Fruit fly (Drosophila melanogaster): ENCODE results near the gene Taf10b.
A peak's percentile ranks its signal among the peaks of the same experiment; 100 is the strongest.

The Taf10b gene

dm6 chr2L:2754437-2755322 lies 13.0 kb downstream of the Taf10b start (continued):
- TF ChIP-seq Ssrp (tag; optimal IDR thresholded peaks at IDR 0.05): peak; percentile 76
- TF ChIP-seq dati (GFP tag; IDR thresholded peaks at IDR 0.05): no peak
- TF ChIP-seq CG15479 (GFP tag; optimal IDR thresholded peaks at IDR 0.05): peak; percentile 50
- TF ChIP-seq ATbp (GFP tag; optimal IDR thresholded peaks at IDR 0.05): peak; percentile 91
- TF ChIP-seq CHES-1-like (GFP tag; optimal IDR thresholded peaks at IDR 0.05): peak; percentile 89
- TF ChIP-seq tna (GFP tag; IDR thresholded peaks at IDR 0.05; ENCODE audit: partially characterized antibody): no peak
- TF ChIP-seq Pdp1 (GFP tag; optimal IDR thresholded peaks at IDR 0.05): peak; percentile 52 to 70
- peak; percentile 42 for TF ChIP-seq tin (GFP tag; optimal IDR thresholded peaks at IDR 0.05)
- no peak for TF ChIP-seq CG5953 (GFP tag; IDR thresholded peaks at IDR 0.05)
- peak; percentile 92 for TF ChIP-seq CG3281 (GFP tag; optimal IDR thresholded peaks at IDR 0.05)
- TF ChIP-seq ERR (GFP tag; optimal IDR thresholded peaks at IDR 0.05): peak; percentile 0
- peak; percentile 64 for TF ChIP-seq fu2 (GFP tag; optimal IDR thresholded peaks at IDR 0.05)
- TF ChIP-seq Aef1 (GFP tag; IDR thresholded peaks at IDR 0.05): no peak
- no peak for TF ChIP-seq CG4730 (GFP tag; IDR thresholded peaks at IDR 0.05)
- peak; percentile 67 for TF ChIP-seq trem (tag; optimal IDR thresholded peaks at IDR 0.05)
- TF ChIP-seq Hr51 (GFP tag; optimal IDR thresholded peaks at IDR 0.05): peak; percentile 5 to 90
- no peak for TF ChIP-seq pzg (GFP tag; optimal IDR thresholded peaks at IDR 0.05)
- TF ChIP-seq Xrp1 (GFP tag; IDR thresholded peaks at IDR 0.05): no peak
- TF ChIP-seq wdn (GFP tag; IDR thresholded peaks at IDR 0.05): no peak
- peak; percentile 83 for TF ChIP-seq CG9437 (GFP tag; optimal IDR thresholded peaks at IDR 0.05)
- TF ChIP-seq BEAF-32 (GFP tag; optimal IDR thresholded peaks at IDR 0.05): no peak
- TF ChIP-seq CG12942 (GFP tag; optimal IDR thresholded peaks at IDR 0.05): peak; percentile 43
- no peak for TF ChIP-seq Awh (GFP tag; IDR thresholded peaks at IDR 0.05)
- TF ChIP-seq CG12659 (GFP tag; optimal IDR thresholded peaks at IDR 0.05): peak; percentile 84
- TF ChIP-seq CG4360 (GFP tag; IDR thresholded peaks at IDR 0.05): no peak
- no peak for TF ChIP-seq Doc2 (GFP tag; IDR thresholded peaks at IDR 0.05)
- no peak for TF ChIP-seq Dll (GFP tag; IDR thresholded peaks at IDR 0.05; ENCODE audit: partially characterized antibody)
- peak; percentile 66 for TF ChIP-seq Atf-2 (GFP tag; optimal IDR thresholded peaks at IDR 0.05)
- TF ChIP-seq odd (GFP tag; optimal IDR thresholded peaks at IDR 0.05): peak; percentile 81
- TF ChIP-seq Sox100B (GFP tag; optimal IDR thresholded peaks at IDR 0.05): peak; percentile 91
- TF ChIP-seq CG10267 (tag; optimal IDR thresholded peaks at IDR 0.05): peak; percentile 71
- TF ChIP-seq danr (GFP tag; IDR thresholded peaks at IDR 0.05): no peak
- no peak for TF ChIP-seq lov (optimal IDR thresholded peaks at IDR 0.05)
- no peak for TF ChIP-seq lov (GFP tag; IDR thresholded peaks at IDR 0.05)
- no peak for TF ChIP-seq CG9215 (GFP tag; IDR thresholded peaks at IDR 0.05)
- TF ChIP-seq HmgZ (tag; optimal IDR thresholded peaks at IDR 0.05): peak; percentile 69
- TF ChIP-seq nmo (GFP tag; optimal IDR thresholded peaks at IDR 0.05): peak; percentile 77
- peak; percentile 35 for TF ChIP-seq btn (GFP tag; optimal IDR thresholded peaks at IDR 0.05)
- no peak for TF ChIP-seq esg (GFP tag; conservative IDR thresholded peaks at IDR 0.05)
- peak; percentile 82 for TF ChIP-seq CG12299 (tag; optimal IDR thresholded peaks at IDR 0.05)
- TF ChIP-seq CG6254 (GFP tag; optimal IDR thresholded peaks at IDR 0.05): peak; percentile 89
- TF ChIP-seq Ets65A (GFP tag): peak; percentile 94
- TF ChIP-seq yki (optimal IDR thresholded peaks at IDR 0.05): peak; percentile 90
- peak; percentile 84 for TF ChIP-seq Fer3 (tag; optimal IDR thresholded peaks at IDR 0.05)
- TF ChIP-seq CG14441 (GFP tag; IDR thresholded peaks at IDR 0.05): no peak
- no peak for TF ChIP-seq CG4404 (GFP tag; IDR thresholded peaks at IDR 0.05)
- no peak for TF ChIP-seq Scr (GFP tag; IDR thresholded peaks at IDR 0.05; ENCODE audit: partially characterized antibody)
- no peak for TF ChIP-seq stwl (tag; optimal IDR thresholded peaks at IDR 0.05)
- TF ChIP-seq jumu (GFP tag; optimal IDR thresholded peaks at IDR 0.05): peak; percentile 74

All from whole organism, embryonic.